Worm (Caenorhabditis elegans) whole organism, early embryonic: Measurements from ENCODE around the gene srxa-18.

Experiments
- B0310.2 ChIP-seq: sonication (generic microtip); optimal IDR thresholded peaks from 2 replicates; lab custom pipeline; 2016; ENCODE audit warnings: mild to moderate bottlenecking, missing genetic modification characterization, missing compliant biosample characterization
- F13C5.2 ChIP-seq: sonication (generic microtip); optimal IDR thresholded peaks from 2 replicates; lab custom pipeline; 2017; ENCODE audit warnings: mild to moderate bottlenecking, missing genetic modification characterization, inconsistent platforms, missing compliant biosample characterization
- aly-1 ChIP-seq: sonication (generic microtip); optimal IDR thresholded peaks from 2 replicates; lab custom pipeline; 2016; ENCODE audit warnings: missing genetic modification characterization, missing compliant biosample characterization
- ama-1 ChIP-seq: fragments of 150-350 bp; optimal IDR thresholded peaks from 2 replicates; lab custom pipeline; 2014
- ceh-13 ChIP-seq: fragments of 200-800 bp; sonication (Bioruptor generic); optimal IDR thresholded peaks from 2 replicates; lab custom pipeline; 2018; ENCODE audit warnings: mild to moderate bottlenecking, missing genetic modification characterization, missing compliant biosample characterization
- ceh-36 ChIP-seq: sonication (generic microtip); optimal IDR thresholded peaks from 2 replicates; lab custom pipeline; 2016; ENCODE audit warnings: missing genetic modification characterization, inconsistent platforms, missing compliant biosample characterization
- ets-7 ChIP-seq: sonication (generic microtip); optimal IDR thresholded peaks from 2 replicates; lab custom pipeline; 2016; ENCODE audit warnings: missing genotype, missing genetic modification characterization, missing compliant biosample characterization
- flt-1 ChIP-seq: fragments of 200-800 bp; sonication (Bioruptor generic); IDR thresholded peaks from 2 replicates; pipeline ENCODE4 v1.3.6; 2022; ENCODE audit warnings: missing genetic modification characterization, missing compliant biosample characterization
- hmbx-1 ChIP-seq: sonication (generic microtip); optimal IDR thresholded peaks from 2 replicates; lab custom pipeline; 2016; ENCODE audit warnings: mild to moderate bottlenecking, missing genetic modification characterization, missing compliant biosample characterization
- hmg-4 ChIP-seq: fragments of 200-800 bp; sonication (Bioruptor generic); optimal IDR thresholded peaks from 2 replicates; lab custom pipeline; 2018; ENCODE audit warnings: mild to moderate bottlenecking, missing genetic modification characterization, missing compliant biosample characterization
- hnd-1 ChIP-seq: sonication (generic microtip); optimal IDR thresholded peaks from 2 replicates; lab custom pipeline; 2016; ENCODE audit warnings: missing genetic modification characterization, missing compliant biosample characterization
- pes-1 ChIP-seq: fragments of 200-800 bp; sonication (Bioruptor generic); IDR thresholded peaks from 2 replicates; pipeline ENCODE4 v1.3.6; 2022; ENCODE audit warnings: missing genetic modification reagents, missing genetic modification characterization, missing compliant biosample characterization
- scrt-1 ChIP-seq: fragments of 200-800 bp; sonication (Bioruptor generic); IDR thresholded peaks from 2 replicates; pipeline ENCODE4 v1.3.6; 2022; ENCODE audit warnings: missing genetic modification characterization, missing compliant biosample characterization
- sea-1 ChIP-seq: fragments of 200-800 bp; sonication (Bioruptor generic); conservative IDR thresholded peaks from 2 replicates; pipeline ENCODE4 v1.3.6; 2022; ENCODE audit warnings: missing genetic modification characterization, missing compliant biosample characterization
- tbx-11 ChIP-seq: fragments of 200-800 bp; sonication (Bioruptor generic); IDR thresholded peaks from 2 replicates; pipeline ENCODE4 v1.3.6; 2022; ENCODE audit warnings: missing genetic modification characterization, missing compliant biosample characterization
- tbx-37 ChIP-seq: fragments of 200-800 bp; sonication (Bioruptor generic); conservative IDR thresholded peaks from 2 replicates; pipeline ENCODE4 v1.3.6; 2022; ENCODE audit warnings: missing genetic modification reagents, missing genetic modification characterization, missing compliant biosample characterization
- tra-4 ChIP-seq: sonication (generic microtip); optimal IDR thresholded peaks from 2 replicates; lab custom pipeline; 2017; ENCODE audit warnings: missing genetic modification characterization, missing compliant biosample characterization

srxa-18 gene

DNA sequence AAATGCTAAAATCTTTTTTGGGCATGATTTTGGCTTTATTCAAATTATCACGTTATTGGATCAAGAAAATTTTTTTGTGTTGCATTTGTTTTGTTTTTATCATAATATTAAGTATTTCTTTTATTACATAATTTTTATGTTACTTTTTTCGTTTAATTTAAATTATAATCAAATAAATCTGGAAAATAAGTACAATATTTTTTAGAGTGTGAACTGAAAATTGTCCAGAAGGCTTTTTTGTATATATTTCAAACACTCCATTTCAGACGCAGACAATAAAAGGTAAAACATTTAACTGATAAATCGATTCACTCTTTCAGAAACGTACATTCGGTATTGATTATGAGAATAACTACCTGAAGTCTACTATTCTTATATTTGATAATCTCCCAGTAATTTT is 13.5 kb downstream of the srxa-18 start, which contains the start of gene C08B6.11:
C08B6.11 (plus strand) TSS at position 301 of the 400 bp plus-strand sequence.
- no peak for TF ChIP-seq pes-1 (GFP tag; lab: Robert Waterston, UW)
- TF ChIP-seq aly-1: no peak
- no peak for TF ChIP-seq hmbx-1
- no peak for TF ChIP-seq hnd-1 (tag; lab: Kevin White, UChicago)
- no peak for TF ChIP-seq ceh-13 (GFP tag; lab: Kevin White, UChicago)
- no peak for TF ChIP-seq scrt-1
- no peak for TF ChIP-seq B0310.2 (tag; lab: Kevin White, UChicago)
- TF ChIP-seq F13C5.2 (tag; lab: Kevin White, UChicago): no peak
- TF ChIP-seq flt-1 (GFP tag; lab: Robert Waterston, UW): no peak
- TF ChIP-seq ama-1: no peak
- TF ChIP-seq tbx-11 (GFP tag; lab: Robert Waterston, UW): no peak
- no peak for TF ChIP-seq tra-4
- no peak for TF ChIP-seq sea-1 (GFP tag; lab: Robert Waterston, UW)
- no peak for TF ChIP-seq ceh-36 (tag; lab: Kevin White, UChicago)
- no peak for TF ChIP-seq ets-7 (tag; lab: Kevin White, UChicago)
- TF ChIP-seq tbx-37 (GFP tag; lab: Robert Waterston, UW): no peak
- no peak for TF ChIP-seq hmg-4 (GFP tag; lab: Kevin White, UChicago)

DNA sequence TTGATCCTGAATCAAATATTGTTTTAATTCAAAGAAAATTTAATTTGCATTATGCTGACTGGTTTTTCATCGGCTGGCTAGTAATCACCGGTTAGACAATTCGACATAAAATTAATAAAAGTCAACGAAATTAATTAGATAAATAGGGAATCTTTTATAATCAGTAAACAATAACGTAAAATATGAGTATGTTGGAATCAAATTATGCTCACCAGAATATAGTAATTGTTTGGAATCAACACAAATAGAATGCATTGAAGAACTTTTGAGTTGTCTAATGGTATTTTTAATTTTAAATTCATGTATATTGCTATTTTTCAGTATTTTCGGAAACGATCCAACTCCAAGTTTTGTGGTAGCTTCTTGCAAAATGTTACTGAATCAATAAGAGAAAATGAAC is 15.4 kb downstream of the srxa-18 start, which contains the start of gene C08B6.2:
C08B6.2 (plus strand) TSS at position 301 of the 400 bp plus-strand sequence.
- TF ChIP-seq tbx-37 (GFP tag; lab: Robert Waterston, UW) (no peak), sea-1 (GFP tag; lab: Robert Waterston, UW) (no peak), hmg-4 (GFP tag; lab: Kevin White, UChicago) (no peak), ceh-13 (GFP tag; lab: Kevin White, UChicago) (no peak), aly-1 (no peak), scrt-1 (no peak), flt-1 (GFP tag; lab: Robert Waterston, UW) (no peak), hnd-1 (tag; lab: Kevin White, UChicago) (no peak)

DNA sequence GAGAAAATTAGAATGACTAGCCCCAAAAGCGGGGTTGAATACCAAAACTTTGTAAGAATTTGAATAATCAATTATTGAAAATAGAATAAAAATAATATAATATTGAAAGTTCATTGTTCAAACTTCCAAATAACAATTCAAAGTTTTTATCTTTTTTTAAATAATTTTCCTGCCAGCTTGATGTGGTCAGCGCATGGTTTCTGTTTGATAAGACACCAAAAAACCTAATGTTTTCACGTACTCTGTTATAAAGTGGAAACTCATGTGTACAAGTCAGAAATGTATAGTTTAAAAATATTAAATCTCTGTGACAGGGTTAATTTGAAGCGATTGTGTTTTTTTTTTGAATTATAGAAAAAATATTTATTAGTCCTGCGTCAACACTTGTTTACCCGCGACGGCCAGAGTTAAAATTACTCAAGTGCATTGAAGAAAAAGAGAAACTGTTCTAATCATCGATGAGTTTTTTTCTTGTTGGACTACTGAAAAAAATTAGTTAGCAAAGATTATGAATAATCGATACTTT is 15.9 kb downstream of the srxa-18 start, which contains the start of gene ugt-17:
ugt-17 (minus strand) TSS at position 180 of the 526 bp plus-strand sequence.
- TF ChIP-seq ama-1 (no peak), ceh-36 (tag; lab: Kevin White, UChicago) (no peak), tbx-37 (GFP tag; lab: Robert Waterston, UW) (no peak), ets-7 (tag; lab: Kevin White, UChicago) (no peak), hmg-4 (GFP tag; lab: Kevin White, UChicago) (no peak), scrt-1 (no peak), tbx-11 (GFP tag; lab: Robert Waterston, UW) (no peak), flt-1 (GFP tag; lab: Robert Waterston, UW) (no peak), B0310.2 (tag; lab: Kevin White, UChicago) (no peak), hnd-1 (tag; lab: Kevin White, UChicago) (no peak), tra-4 (no peak), hmbx-1 (no peak), sea-1 (GFP tag; lab: Robert Waterston, UW) (no peak), aly-1 (no peak)

DNA sequence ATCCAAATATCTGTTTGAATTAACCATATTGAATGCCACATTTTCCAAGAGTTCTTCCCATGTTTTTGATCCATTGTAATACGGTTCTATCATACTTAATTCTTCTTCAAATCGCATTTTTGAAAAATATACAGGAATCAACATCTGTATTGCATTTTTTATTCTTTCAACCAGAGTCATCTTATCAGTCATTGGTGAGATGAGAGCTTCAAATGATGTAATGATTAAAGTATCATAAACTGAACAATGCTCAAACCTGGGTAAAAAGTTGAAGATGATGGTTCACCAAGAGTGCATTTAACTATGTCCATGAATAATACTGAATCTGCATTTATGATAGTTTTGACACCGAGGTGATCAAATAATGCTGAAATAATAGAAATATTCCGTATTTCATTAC is 17.0 kb downstream of the srxa-18 start:
- TF ChIP-seq flt-1 (GFP tag; lab: Robert Waterston, UW) (no peak), hmg-4 (GFP tag; lab: Kevin White, UChicago) (no peak), scrt-1 (no peak), hmbx-1 (no peak), ets-7 (tag; lab: Kevin White, UChicago) (no peak), ceh-36 (tag; lab: Kevin White, UChicago) (no peak), pes-1 (GFP tag; lab: Robert Waterston, UW) (no peak), ceh-13 (GFP tag; lab: Kevin White, UChicago) (no peak), tbx-11 (GFP tag; lab: Robert Waterston, UW) (no peak), B0310.2 (tag; lab: Kevin White, UChicago) (no peak)

DNA sequence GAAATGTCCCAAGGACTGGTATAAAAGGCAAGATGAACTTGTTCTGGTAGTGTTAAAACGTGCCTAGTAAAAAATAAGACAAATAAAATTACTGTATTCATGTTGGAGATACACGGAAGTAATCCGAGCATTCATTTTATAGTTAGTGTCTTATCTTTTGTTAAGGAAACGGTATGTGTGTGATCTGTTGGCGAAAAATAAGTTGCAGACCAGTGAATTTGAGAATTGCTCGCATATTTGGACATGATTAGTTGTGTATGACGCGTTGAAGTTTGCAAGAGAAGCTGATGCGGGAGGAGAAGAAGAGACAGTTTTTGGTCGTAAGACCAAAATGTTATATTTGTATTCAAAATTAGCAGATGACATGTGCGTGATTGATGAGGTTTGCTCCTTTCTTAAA is 18.9 kb downstream of the srxa-18 start, which contains the start of gene C08B6.14:
C08B6.14 (minus strand) TSS at position 101 of the 400 bp plus-strand sequence.
- TF ChIP-seq ets-7 (tag; lab: Kevin White, UChicago) (no peak), pes-1 (GFP tag; lab: Robert Waterston, UW) (no peak), B0310.2 (tag; lab: Kevin White, UChicago) (no peak), hmg-4 (GFP tag; lab: Kevin White, UChicago) (no peak), F13C5.2 (tag; lab: Kevin White, UChicago) (no peak), ama-1 (no peak), sea-1 (GFP tag; lab: Robert Waterston, UW) (no peak), ceh-13 (GFP tag; lab: Kevin White, UChicago) (no peak), scrt-1 (no peak)

DNA sequence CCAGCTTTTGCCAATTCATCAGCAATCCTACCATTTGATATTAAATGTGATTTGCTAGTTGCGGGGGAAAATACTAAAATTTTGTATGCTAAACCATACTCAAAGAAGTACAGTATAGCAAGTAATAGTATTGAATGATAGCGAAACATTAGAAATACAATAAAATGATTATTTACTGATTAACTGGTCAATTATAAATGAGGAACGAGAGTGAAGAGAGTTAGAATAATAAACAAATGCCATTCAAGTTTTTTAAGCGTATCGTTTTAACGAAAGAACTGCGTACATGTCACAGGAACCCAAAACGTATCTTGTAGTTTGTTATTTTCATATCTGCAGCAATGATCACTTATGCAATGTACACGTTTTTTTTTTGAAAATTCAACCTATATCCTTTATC is 22.4 kb downstream of the srxa-18 start, which contains the start of gene ugt-47:
ugt-47 (minus strand) TSS at position 169 of the 400 bp plus-strand sequence.
- no peak for TF ChIP-seq aly-1
- no peak for TF ChIP-seq hnd-1 (tag; lab: Kevin White, UChicago)
- no peak for TF ChIP-seq B0310.2 (tag; lab: Kevin White, UChicago)
- no peak for TF ChIP-seq ama-1
- no peak for TF ChIP-seq F13C5.2 (tag; lab: Kevin White, UChicago)
- no peak for TF ChIP-seq ets-7 (tag; lab: Kevin White, UChicago)
- no peak for TF ChIP-seq hmbx-1
- TF ChIP-seq flt-1 (GFP tag; lab: Robert Waterston, UW): no peak
- TF ChIP-seq sea-1 (GFP tag; lab: Robert Waterston, UW): no peak
- TF ChIP-seq hmg-4 (GFP tag; lab: Kevin White, UChicago): no peak
- TF ChIP-seq pes-1 (GFP tag; lab: Robert Waterston, UW): no peak
- TF ChIP-seq scrt-1: no peak
- TF ChIP-seq tbx-11 (GFP tag; lab: Robert Waterston, UW): no peak
- TF ChIP-seq ceh-36 (tag; lab: Kevin White, UChicago): no peak

DNA sequence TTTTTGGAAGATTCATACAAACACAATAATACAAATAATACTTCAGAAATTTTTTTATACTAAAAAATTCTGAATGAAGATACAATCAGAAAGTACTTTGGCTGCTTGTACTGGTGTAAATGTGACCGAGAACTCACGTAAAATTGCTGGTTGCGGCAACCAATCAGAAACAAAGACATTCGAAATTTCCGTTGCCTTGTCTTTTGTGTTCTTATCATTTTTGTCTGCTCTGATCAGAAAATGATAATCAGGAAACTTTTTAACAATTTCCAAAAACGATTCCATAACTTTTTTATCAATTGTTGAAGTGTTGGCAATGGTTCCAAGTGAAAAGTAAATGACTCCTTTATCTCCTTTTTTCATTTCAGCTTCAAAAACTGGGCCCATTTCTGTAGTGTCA is 23.9 kb downstream of the srxa-18 start:
- TF ChIP-seq tbx-37 (GFP tag; lab: Robert Waterston, UW) (no peak), hmbx-1 (no peak), ets-7 (tag; lab: Kevin White, UChicago) (no peak), hnd-1 (tag; lab: Kevin White, UChicago) (no peak), tra-4 (no peak), ceh-36 (tag; lab: Kevin White, UChicago) (no peak), aly-1 (no peak), ama-1 (no peak), B0310.2 (tag; lab: Kevin White, UChicago) (no peak), scrt-1 (no peak), sea-1 (GFP tag; lab: Robert Waterston, UW) (no peak), hmg-4 (GFP tag; lab: Kevin White, UChicago) (no peak), ceh-13 (GFP tag; lab: Kevin White, UChicago) (no peak), pes-1 (GFP tag; lab: Robert Waterston, UW) (no peak), F13C5.2 (tag; lab: Kevin White, UChicago) (no peak), flt-1 (GFP tag; lab: Robert Waterston, UW) (no peak)
